Worm (Caenorhabditis elegans) whole organism, L4 larva: ENCODE measurements around the gene C31H2.3.

Experiments used
- dmd-8 ChIP-seq: fragments of 200-800 bp; sonication (Bioruptor generic); IDR thresholded peaks from 2 replicates; pipeline ENCODE4 v1.3.6; 2022; ENCODE audit warnings: missing genetic modification characterization, missing compliant biosample characterization
- fos-1 ChIP-seq: fragments of 150-350 bp; optimal IDR thresholded peaks from 2 replicates; lab custom pipeline; 2014; ENCODE audit warnings: missing biosample characterization, missing genetic modification characterization
- madf-5 ChIP-seq, 2 experiments: fragments of 200-800 bp; sonication (Bioruptor generic); IDR thresholded peaks; 2 replicates each; pipeline ENCODE4 v1.3.6; 2022; ENCODE audit warnings: missing compliant biosample characterization in 2 of 2, missing genetic modification characterization in 2 of 2
- nhr-111 ChIP-seq: fragments of 200-800 bp; sonication (Bioruptor generic); optimal IDR thresholded peaks from 2 replicates; lab custom pipeline; 2018; ENCODE audit warnings: mild to moderate bottlenecking, missing genetic modification characterization, missing compliant biosample characterization
- pqm-1 ChIP-seq: sonication (generic microtip); optimal IDR thresholded peaks from 2 replicates; lab custom pipeline; 2017; ENCODE audit warnings: missing biosample characterization, missing genetic modification characterization

DNA sequence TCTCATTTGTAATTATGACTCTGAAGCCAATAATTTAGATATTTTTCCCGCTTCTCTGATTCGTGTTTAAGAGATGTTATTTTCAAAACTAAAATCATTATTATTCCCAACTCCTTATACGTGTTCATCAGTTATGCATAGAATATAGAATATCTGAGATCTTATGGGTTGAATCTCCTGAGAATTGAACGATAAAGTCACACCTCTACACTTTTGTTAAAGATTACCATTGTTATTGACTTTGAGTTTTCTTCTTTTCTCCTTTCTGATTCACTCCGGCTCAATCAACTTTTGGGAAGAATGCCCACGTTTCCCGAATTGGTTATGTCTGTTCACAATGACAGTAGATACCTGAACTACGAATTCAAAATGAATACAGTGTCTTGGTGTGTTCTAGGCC lies 25.7 kb upstream of the C31H2.3 start, which contains the start of gene sru-48:
- no peak for TF ChIP-seq nhr-111
- no peak for TF ChIP-seq pqm-1
- no peak for TF ChIP-seq dmd-8 (GFP tag; lab: Robert Waterston, UW)
- no peak for TF ChIP-seq madf-5 (GFP tag; IDR thresholded peaks at IDR 0.05; lab: Robert Waterston, UW)
- TF ChIP-seq fos-1 (tag; lab: Kevin White, UChicago), result no peak
